Worm (Caenorhabditis elegans) whole organism, midembryonic: ENCODE data around the gene C09F5.1.

Experiments
- flt-1 ChIP-seq: fragments of 200-800 bp; sonication (Bioruptor generic); IDR thresholded peaks from 2 replicates; pipeline ENCODE4 v1.3.6; 2022; ENCODE audit warnings: missing genetic modification characterization, missing compliant biosample characterization
- ref-1 ChIP-seq: fragments of 200-800 bp; sonication (Bioruptor generic); conservative IDR thresholded peaks from 2 replicates; pipeline ENCODE4 v1.3.6; 2022; ENCODE audit warnings: missing genetic modification reagents, missing genetic modification characterization, missing compliant biosample characterization
- tab-1 ChIP-seq: fragments of 200-800 bp; sonication (Bioruptor generic); IDR thresholded peaks from 2 replicates; pipeline ENCODE4 v1.3.6; 2022; ENCODE audit warnings: missing genetic modification characterization, missing compliant biosample characterization

ce11 chrIII:675413-675812 lies 16.9 kb downstream of the C09F5.1 start:
- TF ChIP-seq tab-1 = no peak
- no peak for TF ChIP-seq flt-1
- TF ChIP-seq ref-1 = no peak
